Worm (Caenorhabditis elegans) whole organism, L2 larva: Measurements from ENCODE around the gene Y38C1AA.6.

Source experiments
- C34F6.9 ChIP-seq: fragments of 150-350 bp; optimal IDR thresholded peaks from 2 replicates; lab custom pipeline; 2014; ENCODE audit warnings: missing biosample characterization, missing genetic modification characterization
- F13H6.1 ChIP-seq: sonication (generic microtip); optimal IDR thresholded peaks from 2 replicates; lab custom pipeline; 2016; ENCODE audit warnings: missing genetic modification characterization, missing compliant biosample characterization
- R02D3.7 ChIP-seq: fragments of 150-350 bp; optimal IDR thresholded peaks from 2 replicates; lab custom pipeline; 2014; ENCODE audit warnings: missing biosample characterization, missing genetic modification characterization
- Y55F3AM.14 ChIP-seq: fragments of 200-800 bp; sonication (Bioruptor generic); optimal IDR thresholded peaks from 2 replicates; lab custom pipeline; 2018; ENCODE audit warnings: mild to moderate bottlenecking, missing genetic modification characterization, missing compliant biosample characterization
- ZK546.5 ChIP-seq: sonication (generic microtip); optimal IDR thresholded peaks from 2 replicates; lab custom pipeline; 2017; ENCODE audit warnings: missing biosample characterization, missing genetic modification characterization
- alr-1 ChIP-seq: fragments of 150-350 bp; optimal IDR thresholded peaks from 2 replicates; lab custom pipeline; 2014; ENCODE audit warnings: missing biosample characterization, missing genetic modification characterization
- aly-2 ChIP-seq: fragments of 150-350 bp; optimal IDR thresholded peaks from 2 replicates; lab custom pipeline; 2014; ENCODE audit warnings: missing biosample characterization, missing genetic modification characterization
- ama-1 ChIP-seq: fragments of 150-350 bp; optimal IDR thresholded peaks from 2 replicates; lab custom pipeline; 2018; ENCODE audit warnings: inconsistent platforms
- blmp-1 ChIP-seq: sonication (generic microtip); optimal IDR thresholded peaks from 2 replicates; lab custom pipeline; 2017; ENCODE audit warnings: missing genetic modification characterization, mild to moderate bottlenecking, missing compliant biosample characterization, antibody characterized with exemption, moderate library complexity; ENCODE audit not compliant: insufficient read depth
- ceh-82 ChIP-seq: fragments of 150-350 bp; optimal IDR thresholded peaks from 2 replicates; lab custom pipeline; 2014; ENCODE audit warnings: missing biosample characterization, missing genetic modification characterization
- crh-2 ChIP-seq: sonication (generic microtip); optimal IDR thresholded peaks from 2 replicates; lab custom pipeline; 2017; ENCODE audit warnings: missing biosample characterization, missing genetic modification characterization
- dmd-4 ChIP-seq: sonication (generic microtip); optimal IDR thresholded peaks from 2 replicates; lab custom pipeline; 2017; ENCODE audit warnings: missing biosample characterization, missing genetic modification characterization
- egl-27 ChIP-seq: sonication (generic microtip); optimal IDR thresholded peaks from 3 replicates; lab custom pipeline; 2017; ENCODE audit warnings: missing biosample characterization, missing genetic modification reagents, missing genetic modification characterization
- elt-1 ChIP-seq: fragments of 150-350 bp; optimal IDR thresholded peaks from 2 replicates; lab custom pipeline; 2014; ENCODE audit warnings: missing biosample characterization, missing genetic modification characterization
- fos-1 ChIP-seq: fragments of 150-350 bp; optimal IDR thresholded peaks from 2 replicates; lab custom pipeline; 2014; ENCODE audit warnings: missing biosample characterization, missing genetic modification characterization
- gmeb-1 ChIP-seq: fragments of 150-350 bp; optimal IDR thresholded peaks from 2 replicates; lab custom pipeline; 2014; ENCODE audit warnings: missing biosample characterization, missing genetic modification characterization
- lin-11 ChIP-seq: fragments of 150-350 bp; sonication (generic microtip); optimal IDR thresholded peaks from 2 replicates; lab custom pipeline; 2014; ENCODE audit warnings: missing biosample characterization, missing genetic modification characterization, inconsistent platforms, mixed read lengths
- lin-13 ChIP-seq: fragments of 150-350 bp; optimal IDR thresholded peaks from 2 replicates; lab custom pipeline; 2014; ENCODE audit warnings: missing biosample characterization, missing genetic modification reagents, missing genetic modification characterization
- lsy-2 ChIP-seq, 2 experiments: fragments of 150-350 bp in 1 of 2; sonication (generic microtip) in 1 of 2; optimal IDR thresholded peaks; 2 replicates each; lab custom pipeline; 2014 to 2017; ENCODE audit warnings: missing biosample characterization in 2 of 2, missing genetic modification characterization in 2 of 2
- mab-5 ChIP-seq: fragments of 150-350 bp; optimal IDR thresholded peaks from 2 replicates; lab custom pipeline; 2014; ENCODE audit warnings: missing biosample characterization, missing genetic modification characterization
- mbf-1 ChIP-seq: sonication (generic microtip); optimal IDR thresholded peaks from 2 replicates; lab custom pipeline; 2017; ENCODE audit warnings: missing biosample characterization, missing genetic modification characterization
- mdl-1 ChIP-seq, 2 experiments: fragments of 150-350 bp in 1 of 2; sonication (generic microtip) in 1 of 2; optimal IDR thresholded peaks; 2 replicates each; lab custom pipeline; 2017; ENCODE audit warnings: missing biosample characterization in 2 of 2, missing genetic modification characterization in 2 of 2
- nhr-11 ChIP-seq: fragments of 150-350 bp; optimal IDR thresholded peaks from 2 replicates; lab custom pipeline; 2014; ENCODE audit warnings: missing biosample characterization, missing genetic modification characterization
- nhr-12 ChIP-seq: fragments of 150-350 bp; optimal IDR thresholded peaks from 2 replicates; lab custom pipeline; 2014; ENCODE audit warnings: missing biosample characterization, missing genetic modification characterization
- nhr-129 ChIP-seq: fragments of 150-350 bp; optimal IDR thresholded peaks from 2 replicates; lab custom pipeline; 2014; ENCODE audit warnings: missing biosample characterization, missing genetic modification characterization
- nhr-21 ChIP-seq: fragments of 150-350 bp; optimal IDR thresholded peaks from 2 replicates; lab custom pipeline; 2014; ENCODE audit warnings: missing biosample characterization, missing genetic modification characterization
- nhr-237 ChIP-seq: fragments of 150-350 bp; optimal IDR thresholded peaks from 2 replicates; lab custom pipeline; 2014; ENCODE audit warnings: missing biosample characterization, missing genetic modification characterization
- nhr-25 ChIP-seq: fragments of 150-350 bp; sonication (generic microtip); optimal IDR thresholded peaks from 3 replicates; lab custom pipeline; 2014; ENCODE audit warnings: missing biosample characterization, missing genetic modification characterization
- nhr-6 ChIP-seq: fragments of 150-350 bp; optimal IDR thresholded peaks from 2 replicates; lab custom pipeline; 2014; ENCODE audit warnings: missing biosample characterization, missing genetic modification characterization
- nhr-77 ChIP-seq: fragments of 150-350 bp; optimal IDR thresholded peaks from 2 replicates; lab custom pipeline; 2014; ENCODE audit warnings: missing biosample characterization, missing genetic modification characterization
- peb-1 ChIP-seq: fragments of 150-350 bp; optimal IDR thresholded peaks from 2 replicates; lab custom pipeline; 2014; ENCODE audit warnings: missing biosample characterization, missing genetic modification characterization
- sem-4 ChIP-seq: fragments of 150-350 bp; optimal IDR thresholded peaks from 2 replicates; lab custom pipeline; 2014; ENCODE audit warnings: missing biosample characterization, missing genetic modification reagents, missing genetic modification characterization
- skn-1 ChIP-seq: sonication (generic microtip); optimal IDR thresholded peaks from 2 replicates; lab custom pipeline; 2017; ENCODE audit warnings: missing biosample characterization, missing genetic modification characterization
- sma-3 ChIP-seq: sonication (generic microtip); optimal IDR thresholded peaks from 2 replicates; lab custom pipeline; 2016; ENCODE audit warnings: missing genetic modification reagents, missing genetic modification characterization, missing compliant biosample characterization
- sma-9 ChIP-seq, 2 experiments: fragments of 150-350 bp in 1 of 2; sonication (generic microtip) in 1 of 2; optimal IDR thresholded peaks; 2 replicates each; lab custom pipeline; 2014 to 2016; ENCODE audit warnings: missing genetic modification characterization in 2 of 2, mild to moderate bottlenecking in 1 of 2, missing biosample characterization in 1 of 2, missing compliant biosample characterization in 1 of 2, missing genetic modification reagents in 1 of 2, moderate library complexity in 1 of 2
- snpc-4 ChIP-seq: fragments of 150-350 bp; optimal IDR thresholded peaks from 2 replicates; lab custom pipeline; 2014; ENCODE audit warnings: missing biosample characterization, missing genetic modification characterization
- unc-39 ChIP-seq: fragments of 150-350 bp; optimal IDR thresholded peaks from 2 replicates; lab custom pipeline; 2014; ENCODE audit warnings: missing biosample characterization, missing genetic modification characterization
- unc-55 ChIP-seq: fragments of 150-350 bp; sonication (generic microtip); optimal IDR thresholded peaks from 3 replicates; lab custom pipeline; 2014; ENCODE audit warnings: missing biosample characterization, missing genetic modification reagents, missing genetic modification characterization
- unc-62 ChIP-seq: fragments of 150-350 bp; optimal IDR thresholded peaks from 2 replicates; lab custom pipeline; 2014; ENCODE audit warnings: missing biosample characterization, missing genetic modification reagents, missing genetic modification characterization
- ztf-1 ChIP-seq: fragments of 200-800 bp; sonication (Bioruptor generic); conservative IDR thresholded peaks from 2 replicates; pipeline ENCODE4 v1.3.6; 2022; ENCODE audit warnings: missing genetic modification characterization, missing compliant biosample characterization
- ztf-11 ChIP-seq: sonication (generic microtip); optimal IDR thresholded peaks from 2 replicates; lab custom pipeline; 2017; ENCODE audit warnings: missing biosample characterization, missing genetic modification characterization
- ztf-4 ChIP-seq: fragments of 150-350 bp; optimal IDR thresholded peaks from 2 replicates; lab custom pipeline; 2014; ENCODE audit warnings: missing biosample characterization, missing genetic modification characterization

Gene Y38C1AA.6

DNA sequence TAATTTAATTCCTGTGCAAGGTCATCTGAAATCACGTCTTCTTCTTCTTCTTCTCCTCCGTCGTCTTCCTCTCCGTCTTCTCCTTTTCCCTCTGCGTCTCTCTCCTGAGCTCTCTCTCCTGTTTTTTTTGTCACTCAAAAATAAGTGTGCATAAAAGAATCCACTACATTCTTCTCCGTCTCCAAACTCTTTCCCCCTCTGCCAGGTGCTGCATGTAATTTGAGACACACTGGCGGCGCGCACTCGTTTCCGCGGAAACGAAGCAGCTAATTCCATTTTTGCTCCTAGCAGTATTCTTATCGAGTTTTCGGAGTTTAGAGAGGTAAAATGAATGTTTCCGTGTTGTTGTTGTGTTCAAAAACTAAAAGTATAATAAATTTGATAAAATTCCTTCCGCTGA lies 23.5 kb downstream of the Y38C1AA.6 start:
- TF ChIP-seq mab-5 (tag; lab: Kevin White, UChicago) (no peak), C34F6.9 (tag; lab: Kevin White, UChicago) (peak; percentile 19), unc-55 (GFP tag; lab: Kevin White, UChicago) (peak; percentile 11), egl-27 (tag; lab: Kevin White, UChicago) (no peak), blmp-1 (tag; lab: Kevin White, UChicago) (no peak), ztf-11 (tag; lab: Kevin White, UChicago) (no peak), aly-2 (tag; lab: Kevin White, UChicago) (no peak), ztf-4 (tag; lab: Kevin White, UChicago) (no peak), unc-62 (GFP tag; lab: Kevin White, UChicago) (no peak), skn-1 (no peak), crh-2 (tag; lab: Kevin White, UChicago) (no peak), nhr-77 (tag; lab: Kevin White, UChicago) (no peak)

DNA sequence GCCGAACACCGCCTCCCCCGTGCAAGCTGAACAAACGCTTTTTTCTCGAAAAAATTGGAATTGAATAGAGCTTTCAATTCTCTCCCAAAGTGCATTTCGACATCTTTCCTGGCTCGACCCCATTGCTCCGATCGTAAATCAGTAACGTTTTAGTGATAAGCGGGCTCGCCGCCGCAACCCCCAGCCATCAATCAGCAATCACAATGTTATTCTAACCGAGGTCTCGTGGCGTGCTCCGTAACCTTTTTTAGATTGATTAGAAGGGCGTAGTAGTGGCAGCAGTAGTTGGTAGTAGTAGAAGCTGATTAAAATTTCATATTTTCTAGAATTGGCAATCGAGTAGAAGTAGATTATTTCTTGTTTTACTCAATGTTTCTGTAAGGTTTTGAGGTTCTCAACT lies 24.7 kb downstream of the Y38C1AA.6 start:
- no peak for TF ChIP-seq nhr-12 (tag; lab: Kevin White, UChicago)

DNA sequence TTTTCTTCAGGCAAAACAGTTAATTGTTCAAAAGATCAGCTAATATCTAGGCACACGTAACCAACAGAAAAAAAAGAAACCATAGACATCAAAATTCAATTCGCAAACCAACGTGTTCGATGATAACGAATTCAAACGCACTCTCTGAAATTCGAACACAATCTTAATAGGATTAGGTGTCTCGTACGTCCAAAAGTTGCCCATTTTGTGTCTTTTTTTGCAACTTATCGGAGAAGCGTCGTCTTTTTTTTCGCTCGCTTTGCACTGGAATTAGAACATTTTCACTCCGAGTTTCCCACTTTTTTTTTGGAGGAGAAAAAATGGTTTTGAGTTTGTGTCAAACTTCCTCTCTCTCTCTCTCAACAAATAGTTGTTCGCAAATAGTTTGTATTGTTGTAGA lies 26.5 kb downstream of the Y38C1AA.6 start:
- TF ChIP-seq crh-2 (tag; lab: Kevin White, UChicago): no peak
- no peak for TF ChIP-seq alr-1
- TF ChIP-seq F13H6.1 (tag; lab: Kevin White, UChicago): no peak
- no peak for TF ChIP-seq ceh-82 (tag; lab: Kevin White, UChicago)
- no peak for TF ChIP-seq ZK546.5 (tag; lab: Kevin White, UChicago)
- TF ChIP-seq nhr-237: no peak
- TF ChIP-seq ama-1: no peak
- TF ChIP-seq R02D3.7 (tag; lab: Kevin White, UChicago): no peak
- TF ChIP-seq elt-1: no peak
- no peak for TF ChIP-seq peb-1 (tag; lab: Kevin White, UChicago)
- no peak for TF ChIP-seq sem-4 (tag; lab: Kevin White, UChicago)
- TF ChIP-seq dmd-4: no peak
- no peak for TF ChIP-seq unc-55 (GFP tag; lab: Kevin White, UChicago)
- no peak for TF ChIP-seq ztf-4 (tag; lab: Kevin White, UChicago)

DNA sequence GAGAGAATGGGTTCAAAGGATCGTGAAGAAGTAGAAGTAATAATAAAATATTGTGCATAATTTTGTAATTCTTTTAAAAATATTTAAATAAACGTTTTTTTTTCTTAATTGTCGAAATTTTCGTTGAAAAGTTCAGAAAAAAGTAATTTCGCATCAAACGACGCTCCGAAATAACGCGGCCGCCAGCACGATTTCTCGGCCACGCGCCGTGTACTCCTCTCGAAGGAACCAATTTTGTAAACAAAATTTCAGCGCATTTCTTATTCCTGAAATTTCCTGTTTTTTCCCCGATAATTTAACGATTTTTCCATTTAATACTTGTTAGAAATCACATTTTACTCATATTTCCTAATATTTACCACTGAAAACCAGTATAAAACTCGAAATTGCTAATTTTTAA lies 29.4 kb downstream of the Y38C1AA.6 start, which contains the start of gene Y38C1AA.12:
TSS of gene Y38C1AA.12 (plus strand) at position 211 of the 400 bp plus-strand sequence.
- no peak for TF ChIP-seq skn-1
- peak; percentile 1 for TF ChIP-seq ceh-82 (tag; lab: Kevin White, UChicago)
- TF ChIP-seq unc-39 (tag; lab: Kevin White, UChicago): no peak
- TF ChIP-seq nhr-21 (tag; lab: Kevin White, UChicago): peak; percentile 54
- TF ChIP-seq blmp-1 (tag; lab: Kevin White, UChicago): peak; percentile 27
- TF ChIP-seq crh-2 (tag; lab: Kevin White, UChicago): peak; percentile 77
- no peak for TF ChIP-seq mbf-1 (tag; lab: Kevin White, UChicago)
- TF ChIP-seq lin-13 (GFP tag; lab: Kevin White, UChicago): peak; percentile 84
- TF ChIP-seq sem-4 (tag; lab: Kevin White, UChicago): peak; percentile 59
- TF ChIP-seq fos-1: peak; percentile 24
- no peak for TF ChIP-seq ztf-4 (tag; lab: Kevin White, UChicago)
- peak; percentile 88 for TF ChIP-seq sma-9 (GFP tag; optimal IDR thresholded peaks at IDR 0.05; lab: Kevin White, UChicago)
- no peak for TF ChIP-seq sma-9 (tag; optimal IDR thresholded peaks at IDR 0.05; lab: Kevin White, UChicago)
- peak; percentile 89 for TF ChIP-seq sma-3 (GFP tag; lab: Kevin White, UChicago)
- TF ChIP-seq F13H6.1 (tag; lab: Kevin White, UChicago): peak; percentile 82
- peak; percentile 60 for TF ChIP-seq nhr-25 (tag; lab: Kevin White, UChicago)
- TF ChIP-seq mdl-1 (tag; optimal IDR thresholded peaks at IDR 0.05; lab: Kevin White, UChicago): peak in 1 of 2 experiments; percentile 8
- no peak for TF ChIP-seq nhr-11 (tag; lab: Kevin White, UChicago)
- TF ChIP-seq nhr-6: peak; percentile 13
- no peak for TF ChIP-seq ztf-11 (tag; lab: Kevin White, UChicago)
- TF ChIP-seq alr-1: no peak
- TF ChIP-seq snpc-4 (tag; lab: Kevin White, UChicago): peak; percentile 44
- TF ChIP-seq Y55F3AM.14: peak; percentile 65
- TF ChIP-seq unc-55 (GFP tag; lab: Kevin White, UChicago): peak; percentile 84
- peak; percentile 53 for TF ChIP-seq egl-27 (tag; lab: Kevin White, UChicago)
- peak; percentile 70 for TF ChIP-seq mab-5 (tag; lab: Kevin White, UChicago)
- no peak for TF ChIP-seq ztf-1 (GFP tag; lab: Robert Waterston, UW)
- peak; percentile 74 to 87 for TF ChIP-seq lsy-2 (tag; optimal IDR thresholded peaks at IDR 0.05; lab: Kevin White, UChicago)
- peak; percentile 55 for TF ChIP-seq lin-11 (tag; lab: Kevin White, UChicago)
- TF ChIP-seq nhr-129 (tag; lab: Kevin White, UChicago): peak; percentile 28
- TF ChIP-seq gmeb-1 (tag; lab: Kevin White, UChicago): peak; percentile 73
- TF ChIP-seq nhr-77 (tag; lab: Kevin White, UChicago): no peak
- peak; percentile 84 for TF ChIP-seq C34F6.9 (tag; lab: Kevin White, UChicago)
